Worm (Caenorhabditis elegans): ENCODE results near the gene srx-50.

DNA sequence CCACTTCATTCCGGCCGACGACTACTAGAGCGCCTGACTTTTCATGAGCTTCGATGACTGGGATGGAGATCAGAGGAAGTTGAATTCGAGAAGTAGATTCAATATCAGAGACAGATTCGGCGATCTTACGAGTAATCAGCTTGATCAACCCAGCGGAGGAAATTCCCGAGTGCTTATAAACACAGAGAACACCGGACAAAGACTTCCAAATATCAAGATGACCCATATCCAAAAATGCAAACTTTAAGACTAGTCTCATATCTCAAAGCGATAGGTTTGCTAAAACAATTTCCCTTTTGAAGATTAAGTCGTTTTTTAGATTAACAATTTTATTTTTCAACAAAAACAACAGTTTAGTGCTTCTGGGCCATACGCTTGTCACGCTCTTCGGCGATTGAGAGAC lies 25.6 kb downstream of the srx-50 start, which contains the start of gene Y43B11AR.3:
- TF ChIP-seq ztf-4 (tag; optimal IDR thresholded peaks at IDR 0.05) (no peak), lsy-2 (tag; optimal IDR thresholded peaks at IDR 0.05) (peak in 1 of 2 experiments; percentile 14), pag-3 (tag; optimal IDR thresholded peaks at IDR 0.05; ENCODE audit: borderline replicate concordance, insufficient read depth) (no peak), ama-1 (optimal IDR thresholded peaks at IDR 0.05) (peak; percentile 49), lir-3 (tag; optimal IDR thresholded peaks at IDR 0.05; ENCODE audit: poor library complexity) (no peak)

Measured in whole organism, L1 larva.